Worm (Caenorhabditis elegans): ENCODE measurements around the gene chil-7.

ce11 chrII:9868207-9868606, 2.8 kb downstream of the chil-7 start:
- TF ChIP-seq elt-3 (tag; optimal IDR thresholded peaks at IDR 0.05) (no peak), nhr-12 (tag; optimal IDR thresholded peaks at IDR 0.05) (no peak), pha-4 (tag; optimal IDR thresholded peaks at IDR 0.05) (no peak)
